Fruit fly (Drosophila melanogaster) whole organism, adult: ENCODE measurements around the gene Prat.

Experiments
- CG12768 ChIP-seq: fragments of 200-800 bp; sonication (Bioruptor generic); optimal IDR thresholded peaks from 2 replicates; lab custom pipeline; 2017; ENCODE audit warnings: missing biosample characterization, missing genetic modification characterization, mild to moderate bottlenecking, moderate library complexity, missing genetic modification reagents
- CG1620 ChIP-seq: fragments of 200-800 bp; sonication (Bioruptor generic); optimal IDR thresholded peaks from 2 replicates; lab custom pipeline; 2016; ENCODE audit warnings: missing biosample characterization, missing genetic modification characterization
- CG7101 ChIP-seq: fragments of 200-800 bp; sonication (Bioruptor generic); optimal IDR thresholded peaks from 2 replicates; lab custom pipeline; 2018; ENCODE audit warnings: missing biosample characterization, mild to moderate bottlenecking, missing genetic modification characterization, moderate library complexity
- Hr96 ChIP-seq: fragments of 200-800 bp; sonication (Bioruptor generic); optimal IDR thresholded peaks from 2 replicates; lab custom pipeline; 2016; ENCODE audit warnings: missing biosample characterization, missing genetic modification characterization
- bab1 ChIP-seq: fragments of 200-800 bp; sonication (Bioruptor generic); optimal IDR thresholded peaks from 3 replicates; lab custom pipeline; 2019; ENCODE audit warnings: missing biosample characterization, mild to moderate bottlenecking, missing genetic modification characterization, moderate library complexity
- cic ChIP-seq: fragments of 200-800 bp; sonication (Bioruptor generic); optimal IDR thresholded peaks from 2 replicates; lab custom pipeline; 2017; ENCODE audit warnings: missing biosample characterization, mild to moderate bottlenecking, missing genetic modification characterization, moderate library complexity
- cnc ChIP-seq, 2 experiments: fragments of >200 bp; optimal IDR thresholded peaks; 2 replicates each; lab custom pipeline; 2017
- kay ChIP-seq: fragments of 200-800 bp; sonication (Bioruptor generic); peaks from one replicate; lab custom pipeline; 2016; ENCODE audit warnings: missing biosample characterization, missing genetic modification characterization, borderline replicate concordance
- ovo ChIP-seq: fragments of 200-800 bp; sonication (Bioruptor generic); optimal IDR thresholded peaks from 2 replicates; lab custom pipeline; 2016; ENCODE audit warnings: missing biosample characterization, missing genetic modification characterization
- pad ChIP-seq: fragments of 200-800 bp; sonication (Bioruptor generic); optimal IDR thresholded peaks from 3 replicates; lab custom pipeline; 2017; ENCODE audit warnings: missing biosample characterization, missing genetic modification characterization, mild to moderate bottlenecking, moderate library complexity, missing genetic modification reagents
- tj ChIP-seq: fragments of 200-800 bp; sonication (Bioruptor generic); optimal IDR thresholded peaks from 3 replicates; lab custom pipeline; 2017; ENCODE audit warnings: missing biosample characterization, mild to moderate bottlenecking, missing genetic modification characterization, moderate library complexity
- toe ChIP-seq: fragments of 200-800 bp; sonication (Bioruptor generic); optimal IDR thresholded peaks from 2 replicates; lab custom pipeline; 2016; ENCODE audit warnings: missing biosample characterization, missing genetic modification characterization

DNA sequence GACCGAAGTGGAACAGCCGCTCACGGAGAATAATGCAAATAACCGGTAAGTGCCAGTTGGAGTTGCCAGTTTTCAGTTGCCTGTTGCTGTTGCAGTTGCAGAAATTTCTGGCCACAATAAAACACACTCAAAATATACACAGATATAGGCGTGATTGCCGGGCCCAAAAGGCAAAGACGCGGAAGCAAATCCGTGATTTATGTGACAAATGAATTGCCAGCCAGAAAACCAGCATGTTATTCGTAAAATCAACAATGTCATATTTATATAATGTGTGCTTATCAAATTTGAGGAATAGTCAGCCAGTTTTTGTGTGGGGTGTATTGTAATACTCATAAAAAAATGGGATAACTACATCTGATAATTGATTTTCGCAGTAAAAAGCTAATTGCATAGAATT lies 17.0 kb downstream of the Prat start:
- no peak for TF ChIP-seq ovo (GFP tag; lab: Kevin White, UChicago)
- TF ChIP-seq cic (GFP tag; lab: Kevin White, UChicago), result no peak
- TF ChIP-seq tj, result no peak
- TF ChIP-seq CG7101, result no peak
- no peak for TF ChIP-seq CG12768 (GFP tag; lab: Kevin White, UChicago)
- TF ChIP-seq pad (GFP tag; lab: Kevin White, UChicago), result no peak
- no peak for TF ChIP-seq toe (GFP tag; lab: Kevin White, UChicago)
- TF ChIP-seq Hr96, result no peak
- no peak for TF ChIP-seq bab1 (GFP tag; lab: Kevin White, UChicago)
- no peak for TF ChIP-seq kay
- no peak for TF ChIP-seq cnc (optimal IDR thresholded peaks at IDR 0.05; lab: Kevin White, UChicago)
- TF ChIP-seq CG1620 (GFP tag; lab: Kevin White, UChicago), result no peak
